Fruit fly (Drosophila melanogaster) whole organism, pupa: ENCODE data around the gene Pdxk.
A peak's percentile ranks its signal among the peaks of the same experiment; 100 is the strongest.

Source experiments
- CG10348 ChIP-seq: fragments of 200-800 bp; sonication (Bioruptor generic); IDR thresholded peaks from 2 replicates; pipeline ENCODE4 v1.3.6; 2022; ENCODE audit warnings: missing biosample characterization, missing genetic modification characterization
- CG12605 ChIP-seq: fragments of 200-800 bp; sonication (Bioruptor generic); IDR thresholded peaks from 2 replicates; pipeline ENCODE4 v1.3.6; 2022; ENCODE audit warnings: missing biosample characterization, missing genetic modification characterization
- CG13204 ChIP-seq: fragments of 200-800 bp; sonication (Bioruptor generic); optimal IDR thresholded peaks from 2 replicates; lab custom pipeline; 2018; ENCODE audit warnings: missing biosample characterization, mild to moderate bottlenecking, missing genetic modification characterization, moderate library complexity
- CG14655 ChIP-seq: fragments of 200-800 bp; sonication (Bioruptor generic); optimal IDR thresholded peaks from 3 replicates; lab custom pipeline; 2017; ENCODE audit warnings: mild to moderate bottlenecking, missing biosample characterization, missing genetic modification reagents, missing genetic modification characterization
- CG15710 ChIP-seq: fragments of 200-800 bp; sonication (Bioruptor generic); optimal IDR thresholded peaks from 2 replicates; lab custom pipeline; 2018; ENCODE audit warnings: missing biosample characterization, mild to moderate bottlenecking, missing genetic modification characterization, moderate library complexity
- CG17806 ChIP-seq: fragments of 200-800 bp; sonication (Bioruptor generic); optimal IDR thresholded peaks from 2 replicates; lab custom pipeline; 2018; ENCODE audit warnings: missing biosample characterization, mild to moderate bottlenecking, missing genetic modification characterization, moderate library complexity
- CG32121 ChIP-seq: fragments of 200-800 bp; sonication (Bioruptor generic); IDR thresholded peaks from 2 replicates; pipeline ENCODE4 v1.3.6; 2022; ENCODE audit warnings: missing biosample characterization, missing genetic modification characterization
- CG34367 ChIP-seq: fragments of 200-800 bp; sonication (Bioruptor generic); optimal IDR thresholded peaks from 2 replicates; lab custom pipeline; 2018; ENCODE audit warnings: missing biosample characterization, mild to moderate bottlenecking, missing genetic modification characterization
- CG4496 ChIP-seq: fragments of 200-800 bp; sonication (Bioruptor generic); IDR thresholded peaks from 3 replicates; pipeline ENCODE4 v1.3.6; 2022; ENCODE audit warnings: missing biosample characterization, missing genetic modification characterization
- CG8159 ChIP-seq: fragments of 200-800 bp; sonication (Bioruptor generic); optimal IDR thresholded peaks from 3 replicates; lab custom pipeline; 2018; ENCODE audit warnings: missing biosample characterization, mild to moderate bottlenecking, missing genetic modification characterization, moderate library complexity
- CG8301 ChIP-seq: fragments of 200-800 bp; sonication (Bioruptor generic); optimal IDR thresholded peaks from 2 replicates; lab custom pipeline; 2018; ENCODE audit warnings: missing biosample characterization, mild to moderate bottlenecking, missing genetic modification characterization
- CG9948 ChIP-seq: fragments of 200-800 bp; sonication (Bioruptor generic); optimal IDR thresholded peaks from 2 replicates; lab custom pipeline; 2018; ENCODE audit warnings: missing biosample characterization, mild to moderate bottlenecking, missing genetic modification characterization, moderate library complexity
- D1 ChIP-seq: fragments of 200-800 bp; sonication (Bioruptor generic); optimal IDR thresholded peaks from 2 replicates; lab custom pipeline; 2018; ENCODE audit warnings: missing biosample characterization, mild to moderate bottlenecking, missing genetic modification characterization, moderate library complexity
- EcR ChIP-seq: fragments of 200-800 bp; sonication (Bioruptor generic); optimal IDR thresholded peaks from 3 replicates; lab custom pipeline; 2019; ENCODE audit warnings: missing biosample characterization, missing genetic modification characterization, mild to moderate bottlenecking, moderate library complexity, missing genetic modification reagents
- Ets98B ChIP-seq: fragments of 200-800 bp; sonication (Bioruptor generic); IDR thresholded peaks from 2 replicates; pipeline ENCODE4 v1.3.6; 2022; ENCODE audit warnings: missing biosample characterization, missing genetic modification characterization
- Pif1A ChIP-seq: fragments of 200-800 bp; sonication (Bioruptor generic); optimal IDR thresholded peaks from 3 replicates; lab custom pipeline; 2016; ENCODE audit warnings: missing biosample characterization, missing genetic modification characterization
- Pif1B ChIP-seq: fragments of 200-800 bp; sonication (Bioruptor generic); optimal IDR thresholded peaks from 3 replicates; lab custom pipeline; 2016; ENCODE audit warnings: missing biosample characterization, missing genetic modification characterization
- Snoo ChIP-seq: fragments of 200-800 bp; sonication (Bioruptor generic); optimal IDR thresholded peaks from 3 replicates; lab custom pipeline; 2017; ENCODE audit warnings: missing biosample characterization, mild to moderate bottlenecking, missing genetic modification characterization, inconsistent platforms
- fd96Ca ChIP-seq: fragments of 200-800 bp; sonication (Bioruptor generic); IDR thresholded peaks from 3 replicates; pipeline ENCODE4 v1.3.6; 2022; ENCODE audit warnings: missing biosample characterization, missing genetic modification characterization
- gl ChIP-seq: fragments of 200-800 bp; sonication (Bioruptor generic); optimal IDR thresholded peaks from 2 replicates; lab custom pipeline; 2018; ENCODE audit warnings: missing biosample characterization, mild to moderate bottlenecking, missing genetic modification characterization
- rn ChIP-seq: fragments of 200-800 bp; sonication (Bioruptor generic); IDR thresholded peaks from 2 replicates; pipeline ENCODE4 v1.3.6; 2022; ENCODE audit warnings: missing biosample characterization, missing genetic modification characterization

Gene Pdxk

dm6 chr3L:9356138-9356753, 3.9 kb upstream of the Pdxk start:
- TF ChIP-seq CG13204 (GFP tag; lab: Kevin White, UChicago) (no peak), CG4496 (GFP tag; lab: Robert Waterston, UW) (no peak), EcR (GFP tag; lab: Kevin White, UChicago) (peak; percentile 65), CG8301 (tag; lab: Kevin White, UChicago) (no peak), CG14655 (GFP tag; lab: Kevin White, UChicago) (no peak), Snoo (tag; lab: Kevin White, UChicago) (no peak), CG9948 (tag; lab: Kevin White, UChicago) (no peak), Pif1B (GFP tag; lab: Kevin White, UChicago) (no peak), CG15710 (tag; lab: Kevin White, UChicago) (no peak)

DNA sequence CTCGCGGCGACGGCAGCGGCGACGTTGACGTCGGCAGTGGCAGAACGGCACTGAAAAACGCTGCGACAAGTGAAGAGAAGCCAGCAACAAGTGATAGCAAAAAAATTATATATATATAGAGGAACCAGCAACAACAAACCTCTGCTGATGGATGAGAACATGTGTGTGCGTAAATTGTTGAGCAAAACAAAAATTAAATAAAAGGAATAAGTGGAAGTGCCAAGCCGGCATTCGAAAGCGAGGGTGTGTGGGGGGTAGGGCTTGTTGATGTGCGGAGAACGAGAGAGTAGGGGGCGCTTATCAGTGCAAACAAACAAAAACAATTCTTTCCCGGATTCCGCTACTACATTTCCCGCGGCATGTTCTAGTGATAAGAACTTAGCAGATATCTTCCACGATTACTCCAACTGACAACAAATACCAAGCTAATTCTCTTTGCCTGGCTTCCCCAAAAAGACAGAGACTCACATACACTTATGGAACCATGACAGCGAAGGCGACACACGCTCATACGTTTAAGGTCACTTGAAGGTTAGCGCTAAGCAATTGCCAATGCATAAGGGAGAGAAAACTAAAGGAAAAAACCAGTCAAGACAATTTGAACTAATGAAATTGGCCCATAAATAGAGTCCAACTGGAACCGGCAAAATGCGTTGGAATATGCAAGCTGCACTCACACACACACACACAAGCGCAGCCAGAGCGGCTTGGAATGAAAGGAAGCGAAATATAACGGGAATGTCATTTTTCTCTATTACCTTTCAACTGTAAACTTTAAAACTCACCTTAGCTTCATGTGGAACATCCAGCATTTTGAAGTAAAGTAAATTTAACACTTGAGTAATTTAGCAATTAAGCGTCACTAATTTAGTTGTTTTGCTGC, 2.0 kb upstream of the Pdxk start:
- no peak for TF ChIP-seq fd96Ca
- peak; percentile 72 for TF ChIP-seq CG12605 (GFP tag; lab: Robert Waterston, UW)
- peak; percentile 31 for TF ChIP-seq CG8159 (tag; lab: Kevin White, UChicago)
- TF ChIP-seq CG17806: peak; percentile 31
- TF ChIP-seq CG8301 (tag; lab: Kevin White, UChicago): peak; percentile 30
- TF ChIP-seq CG15710 (tag; lab: Kevin White, UChicago): peak; percentile 52
- TF ChIP-seq CG10348: no peak
- peak; percentile 75 for TF ChIP-seq gl
- TF ChIP-seq CG14655 (GFP tag; lab: Kevin White, UChicago): peak; percentile 71
- no peak for TF ChIP-seq rn (GFP tag; lab: Robert Waterston, UW)
- TF ChIP-seq CG32121: peak; percentile 51; the same call in 1 of the 2 replicates
- TF ChIP-seq CG13204 (GFP tag; lab: Kevin White, UChicago): no peak
- TF ChIP-seq EcR (GFP tag; lab: Kevin White, UChicago): no peak
- TF ChIP-seq CG34367: peak; percentile 21
- TF ChIP-seq Pif1B (GFP tag; lab: Kevin White, UChicago): peak; percentile 51
- TF ChIP-seq Pif1A (GFP tag; lab: Kevin White, UChicago): peak; percentile 18
- no peak for TF ChIP-seq Snoo (tag; lab: Kevin White, UChicago)
- peak; percentile 65 for TF ChIP-seq CG4496 (GFP tag; lab: Robert Waterston, UW)
- TF ChIP-seq Ets98B (GFP tag; lab: Robert Waterston, UW): peak; percentile 53
- TF ChIP-seq D1 (tag; lab: Kevin White, UChicago): no peak
- TF ChIP-seq CG9948 (tag; lab: Kevin White, UChicago): peak; percentile 11

- TF ChIP-seq D1 (tag; lab: Kevin White, UChicago): no peak
- no peak for TF ChIP-seq Snoo (tag; lab: Kevin White, UChicago)
- peak; percentile 17 for TF ChIP-seq CG8301 (tag; lab: Kevin White, UChicago)
- TF ChIP-seq CG15710 (tag; lab: Kevin White, UChicago): peak; percentile 3
- no peak for TF ChIP-seq CG8159 (tag; lab: Kevin White, UChicago)
- TF ChIP-seq EcR (GFP tag; lab: Kevin White, UChicago): no peak
- no peak for TF ChIP-seq CG13204 (GFP tag; lab: Kevin White, UChicago)
- TF ChIP-seq Ets98B (GFP tag; lab: Robert Waterston, UW): peak; percentile 68
- TF ChIP-seq Pif1A (GFP tag; lab: Kevin White, UChicago): peak; percentile 27
- TF ChIP-seq CG9948 (tag; lab: Kevin White, UChicago): no peak
- TF ChIP-seq CG4496 (GFP tag; lab: Robert Waterston, UW): peak; percentile 68; the same call in 2 of the 3 replicates
- no peak for TF ChIP-seq CG10348
- TF ChIP-seq CG12605 (GFP tag; lab: Robert Waterston, UW): peak; percentile 55; the same call in 1 of the 2 replicates
- peak; percentile 73 for TF ChIP-seq fd96Ca
- TF ChIP-seq CG17806: peak; percentile 4
- no peak for TF ChIP-seq CG34367
- TF ChIP-seq gl: peak; percentile 21
- TF ChIP-seq rn (GFP tag; lab: Robert Waterston, UW): no peak
- TF ChIP-seq CG14655 (GFP tag; lab: Kevin White, UChicago): no peak
- peak; percentile 47 for TF ChIP-seq Pif1B (GFP tag; lab: Kevin White, UChicago)
- peak; percentile 56 for TF ChIP-seq CG32121
These were observed 1.4 kb upstream of the Pdxk start, which contains the start of the genes UGP and Svip for dm6 chr3L:9358713-9359040. Gene UGP, minus strand, starts transcription at chr3L:9358935. Gene Svip, plus strand, starts transcription at chr3L:9358999.

- TF ChIP-seq CG8159 (tag; lab: Kevin White, UChicago) (no peak), gl (no peak), EcR (GFP tag; lab: Kevin White, UChicago) (peak; percentile 20), CG4496 (GFP tag; lab: Robert Waterston, UW) (0 out of 3 replicates have a peak, but pooled peaks have one; percentile 41), CG34367 (no peak)
These were observed 1.8 kb downstream of the Pdxk start, which contains the start of gene CG34456 for dm6 chr3L:9361894-9362293. Gene CG34456, plus strand, starts transcription at chr3L:9362108.

- no peak for TF ChIP-seq CG14655 (GFP tag; lab: Kevin White, UChicago)
- TF ChIP-seq Snoo (tag; lab: Kevin White, UChicago): no peak
- TF ChIP-seq Pif1B (GFP tag; lab: Kevin White, UChicago): no peak
- no peak for TF ChIP-seq EcR (GFP tag; lab: Kevin White, UChicago)
- no peak for TF ChIP-seq CG12605 (GFP tag; lab: Robert Waterston, UW)
- no peak for TF ChIP-seq fd96Ca
- no peak for TF ChIP-seq CG17806
- TF ChIP-seq Pif1A (GFP tag; lab: Kevin White, UChicago): no peak
- no peak for TF ChIP-seq CG32121
- no peak for TF ChIP-seq CG4496 (GFP tag; lab: Robert Waterston, UW)
- TF ChIP-seq CG13204 (GFP tag; lab: Kevin White, UChicago): no peak
- no peak for TF ChIP-seq CG10348
- TF ChIP-seq CG34367: no peak
- no peak for TF ChIP-seq CG8301 (tag; lab: Kevin White, UChicago)
These were observed 4.0 kb downstream of the Pdxk start, which contains the start of gene mRRF1 for dm6 chr3L:9364131-9364530. Gene mRRF1, plus strand, starts transcription at chr3L:9364350.
